Worm (Caenorhabditis elegans): ENCODE results near the gene B0393.4.

- TF ChIP-seq ZK185.1 (tag; optimal IDR thresholded peaks at IDR 0.05; ENCODE audit: poor library complexity, severe bottlenecking), result no peak
- TF ChIP-seq hsf-1 (GFP tag; IDR thresholded peaks at IDR 0.05), result no peak
- TF ChIP-seq sea-2 (GFP tag; IDR thresholded peaks at IDR 0.05), result no peak
- no peak for TF ChIP-seq somi-1 (GFP tag; optimal IDR thresholded peaks at IDR 0.05)
- TF ChIP-seq ceh-58 (GFP tag; IDR thresholded peaks at IDR 0.05), result no peak
- TF ChIP-seq nhr-120 (GFP tag; IDR thresholded peaks at IDR 0.05), result no peak
- no peak for TF ChIP-seq egl-18 (GFP tag; IDR thresholded peaks at IDR 0.05)
- no peak for TF ChIP-seq repo-1 (tag; optimal IDR thresholded peaks at IDR 0.05)
- TF ChIP-seq him-1 (tag; optimal IDR thresholded peaks at IDR 0.05), result no peak
- TF ChIP-seq T07F8.4 (tag; optimal IDR thresholded peaks at IDR 0.05), result no peak
Observed at ce11 chrIII:4778003-4778402, 14.6 kb upstream of the B0393.4 start, which contains the start of gene B0393.7.

All from whole organism, young adult.